Fruit fly (Drosophila melanogaster): ENCODE data around the gene CG11694.

- TF ChIP-seq CG10267 (tag; optimal IDR thresholded peaks at IDR 0.05) = no peak
- no peak for TF ChIP-seq PHDP (tag; optimal IDR thresholded peaks at IDR 0.05)
- no peak for TF ChIP-seq rib (GFP tag; IDR thresholded peaks at IDR 0.05)
- no peak for TF ChIP-seq CG10543 (GFP tag; optimal IDR thresholded peaks at IDR 0.05)
- no peak for TF ChIP-seq Lpt (GFP tag; optimal IDR thresholded peaks at IDR 0.05)
- TF ChIP-seq ash1 (GFP tag; optimal IDR thresholded peaks at IDR 0.05) = no peak
- no peak for TF ChIP-seq cato (GFP tag; optimal IDR thresholded peaks at IDR 0.05; ENCODE audit: borderline replicate concordance)
- no peak for TF ChIP-seq stwl (tag; optimal IDR thresholded peaks at IDR 0.05)
- TF ChIP-seq CG12744 (GFP tag; optimal IDR thresholded peaks at IDR 0.05) = no peak
- TF ChIP-seq CG8359 (GFP tag; optimal IDR thresholded peaks at IDR 0.05; ENCODE audit: borderline replicate concordance) = no peak
- TF ChIP-seq oc (tag; optimal IDR thresholded peaks at IDR 0.05) = no peak
- no peak for TF ChIP-seq knrl (GFP tag; IDR thresholded peaks at IDR 0.05; ENCODE audit: partially characterized antibody)
- TF ChIP-seq MBD-R2 (GFP tag; IDR thresholded peaks at IDR 0.05) = no peak
- TF ChIP-seq CG11085 (GFP tag; IDR thresholded peaks at IDR 0.05) = no peak
Observed at dm6 chr3R:8354969-8355368, 43.0 kb upstream of the CG11694 start.

All from whole organism, embryonic.